Fruit fly (Drosophila melanogaster): ENCODE data around the gene Reepl1.
"Not testable (repeated sequence)": the region's sequence is repeated elsewhere in the genome, so short reads cannot be mapped to it uniquely, and the experiment has no call there.

Reepl1 gene

DNA sequence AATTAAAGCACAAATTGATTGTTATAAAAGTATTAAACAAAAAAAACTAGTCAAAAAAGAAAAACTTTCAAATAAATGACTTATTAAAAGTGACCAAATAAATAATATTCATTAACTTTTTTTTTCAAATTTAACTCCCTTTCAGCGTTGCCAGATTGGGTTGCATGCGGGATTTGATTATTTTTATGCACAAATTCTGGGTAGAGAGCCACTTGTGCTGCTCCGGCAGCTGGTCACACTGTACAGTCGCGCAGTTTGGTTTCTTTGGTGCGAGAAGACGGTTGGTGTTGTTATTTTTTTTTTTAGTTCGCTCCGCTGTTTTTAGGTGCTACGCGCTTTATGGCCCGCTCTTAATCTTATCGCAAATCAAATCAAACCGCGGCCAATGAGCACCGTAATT is 27.1 kb downstream of the Reepl1 start, which contains the start of gene rho-4:
Gene rho-4 (plus strand): TSS at position 250 of the 400 bp plus-strand sequence.
- not testable (repeated sequence) for TF ChIP-seq Sin3A, h, Myc (optimal IDR thresholded peaks at IDR 0.05)

DNA sequence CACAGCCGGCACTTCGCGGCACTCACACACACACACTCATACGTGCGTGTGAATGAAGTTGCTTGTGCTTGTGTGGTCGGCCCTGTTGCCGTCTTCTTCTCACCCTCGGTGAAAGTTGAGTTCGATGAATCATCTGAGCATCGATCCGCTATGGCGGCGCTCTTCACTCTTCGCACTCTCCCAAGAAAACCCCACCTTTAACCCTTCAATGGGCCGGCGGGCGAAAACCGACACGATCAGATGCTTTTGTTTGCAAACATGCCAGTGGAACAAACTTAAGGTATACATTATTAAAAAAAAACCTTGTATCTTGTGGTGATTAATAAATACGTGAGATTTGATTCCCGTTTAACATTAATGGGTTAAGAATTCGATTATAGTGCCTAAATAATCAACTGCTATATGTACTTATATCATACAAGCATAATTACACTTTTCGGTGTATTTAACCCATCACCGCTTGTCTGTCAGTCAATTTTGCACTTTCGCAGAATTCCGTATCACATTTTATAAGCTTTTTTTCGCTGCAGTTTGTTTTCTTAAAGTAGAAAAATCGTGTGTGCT is 28.4 kb downstream of the Reepl1 start:
- TF ChIP-seq Sin3A (optimal IDR thresholded peaks at IDR 0.05), result no peak
- TF ChIP-seq Myc (optimal IDR thresholded peaks at IDR 0.05), result no peak
- no peak for TF ChIP-seq insv (optimal IDR thresholded peaks at IDR 0.05)
- TF ChIP-seq psq (optimal IDR thresholded peaks at IDR 0.05), result no peak
- TF ChIP-seq ttk (optimal IDR thresholded peaks at IDR 0.05), result no peak

DNA sequence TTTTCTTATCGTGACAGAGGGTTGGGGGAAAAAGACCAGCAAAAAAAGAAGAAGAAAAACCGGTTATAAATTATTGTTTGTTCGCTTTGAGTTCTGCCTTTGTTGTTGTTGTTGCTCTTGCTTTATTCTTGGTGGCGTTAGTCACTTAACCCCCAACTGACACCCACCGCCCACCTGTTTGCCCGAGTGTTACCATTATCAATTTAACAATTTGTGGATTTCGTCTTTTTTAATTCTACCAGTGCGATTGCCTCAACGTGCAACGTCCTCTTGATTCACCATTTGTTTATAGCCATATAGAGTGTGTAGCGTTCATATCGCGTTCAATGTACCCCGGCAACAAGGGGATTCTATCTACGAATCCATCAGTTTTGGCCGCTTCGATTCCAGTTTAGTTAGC is 28.9 kb downstream of the Reepl1 start:
- TF ChIP-seq psq (optimal IDR thresholded peaks at IDR 0.05), result no peak
- TF ChIP-seq h (optimal IDR thresholded peaks at IDR 0.05), result no peak
- TF ChIP-seq Myc (optimal IDR thresholded peaks at IDR 0.05), result no peak
- TF ChIP-seq Sin3A (optimal IDR thresholded peaks at IDR 0.05), result no peak
- no peak for TF ChIP-seq insv (optimal IDR thresholded peaks at IDR 0.05)
- no peak for TF ChIP-seq ttk (optimal IDR thresholded peaks at IDR 0.05)

DNA sequence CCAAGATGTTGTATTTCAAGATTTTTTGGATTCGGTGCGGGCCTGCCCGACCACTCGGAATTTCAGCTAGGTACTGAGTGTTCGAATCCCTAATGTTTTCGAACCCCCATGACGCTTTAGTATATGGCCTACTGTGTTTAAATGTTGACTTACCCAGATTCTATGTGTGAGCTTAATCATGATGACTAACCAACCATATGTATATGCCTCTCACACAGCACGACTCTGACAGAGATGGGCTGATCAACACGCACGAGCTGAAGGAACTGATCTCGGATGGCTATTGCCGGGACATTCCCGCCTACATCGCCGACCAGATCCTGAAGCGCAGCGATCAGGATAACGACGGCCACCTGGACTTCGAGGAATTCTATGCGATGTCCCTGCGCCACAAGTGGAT is 31.6 kb downstream of the Reepl1 start, which contains the start of gene CG2533:
Gene CG2533 (minus strand): TSS at position 101 of the 400 bp plus-strand sequence.
- no peak for TF ChIP-seq psq (optimal IDR thresholded peaks at IDR 0.05)
- TF ChIP-seq ttk (optimal IDR thresholded peaks at IDR 0.05), result no peak
- no peak for TF ChIP-seq insv (optimal IDR thresholded peaks at IDR 0.05)
- no peak for TF ChIP-seq Sin3A (optimal IDR thresholded peaks at IDR 0.05)
- TF ChIP-seq Myc (optimal IDR thresholded peaks at IDR 0.05), result no peak

DNA sequence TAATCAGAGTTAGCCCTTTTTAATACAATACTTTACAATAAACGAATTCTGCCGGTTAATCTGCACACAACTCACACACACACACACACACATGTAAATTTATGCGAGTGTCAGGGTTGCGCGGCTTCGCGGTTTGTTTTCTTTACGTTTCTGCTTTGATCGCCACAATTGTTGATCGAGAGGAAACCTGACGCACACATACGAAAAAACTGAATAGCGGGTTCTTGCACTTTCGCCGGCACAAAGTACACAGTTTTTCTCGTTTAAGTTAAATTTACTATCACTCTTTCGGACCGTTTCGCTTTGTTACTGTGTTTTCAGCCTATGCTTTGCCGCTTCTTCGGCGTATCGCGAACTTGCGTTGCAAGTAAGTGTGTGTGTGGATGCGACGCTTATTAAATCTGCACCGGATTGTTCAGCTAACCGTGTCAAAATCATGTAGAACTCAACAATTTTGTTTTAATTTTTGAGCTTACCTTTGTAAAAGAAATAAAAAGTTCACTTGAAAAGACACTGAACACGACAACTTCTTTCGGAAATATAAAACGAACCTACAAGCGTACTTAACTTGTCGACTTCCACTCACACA is 38.6 kb downstream of the Reepl1 start:
- TF ChIP-seq h (optimal IDR thresholded peaks at IDR 0.05) (no peak), Myc (optimal IDR thresholded peaks at IDR 0.05) (no peak), Sin3A (optimal IDR thresholded peaks at IDR 0.05) (no peak), ttk (optimal IDR thresholded peaks at IDR 0.05) (no peak), psq (optimal IDR thresholded peaks at IDR 0.05) (no peak), insv (optimal IDR thresholded peaks at IDR 0.05) (no peak)

DNA sequence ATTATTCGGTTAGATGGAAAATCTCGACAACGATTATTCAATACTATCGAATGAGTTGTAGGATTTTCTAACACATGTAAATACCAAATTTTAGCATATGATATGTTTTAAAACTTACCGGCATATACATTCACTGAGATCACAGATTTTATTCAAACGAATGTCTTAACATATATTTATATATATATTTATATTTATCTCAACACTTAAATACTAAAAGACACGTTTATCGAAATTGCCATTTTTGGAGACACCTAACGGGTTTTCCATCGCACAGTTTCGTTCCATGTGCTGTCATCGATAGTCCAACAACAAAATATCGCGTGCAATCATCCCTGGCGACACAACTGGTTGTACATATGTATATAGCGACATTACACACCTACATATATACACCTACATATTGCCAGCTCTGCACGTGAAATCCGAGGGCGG is 39.2 kb downstream of the Reepl1 start, which contains the start of the genes CG2247 and CG1703:
Gene CG2247 (minus strand): TSS at position 8 of the 435 bp plus-strand sequence.
Gene CG1703 (plus strand): TSS at position 283 of the 435 bp plus-strand sequence.
- TF ChIP-seq Myc (optimal IDR thresholded peaks at IDR 0.05), result no peak
- TF ChIP-seq h (optimal IDR thresholded peaks at IDR 0.05), result no peak
- no peak for TF ChIP-seq ttk (optimal IDR thresholded peaks at IDR 0.05)

DNA sequence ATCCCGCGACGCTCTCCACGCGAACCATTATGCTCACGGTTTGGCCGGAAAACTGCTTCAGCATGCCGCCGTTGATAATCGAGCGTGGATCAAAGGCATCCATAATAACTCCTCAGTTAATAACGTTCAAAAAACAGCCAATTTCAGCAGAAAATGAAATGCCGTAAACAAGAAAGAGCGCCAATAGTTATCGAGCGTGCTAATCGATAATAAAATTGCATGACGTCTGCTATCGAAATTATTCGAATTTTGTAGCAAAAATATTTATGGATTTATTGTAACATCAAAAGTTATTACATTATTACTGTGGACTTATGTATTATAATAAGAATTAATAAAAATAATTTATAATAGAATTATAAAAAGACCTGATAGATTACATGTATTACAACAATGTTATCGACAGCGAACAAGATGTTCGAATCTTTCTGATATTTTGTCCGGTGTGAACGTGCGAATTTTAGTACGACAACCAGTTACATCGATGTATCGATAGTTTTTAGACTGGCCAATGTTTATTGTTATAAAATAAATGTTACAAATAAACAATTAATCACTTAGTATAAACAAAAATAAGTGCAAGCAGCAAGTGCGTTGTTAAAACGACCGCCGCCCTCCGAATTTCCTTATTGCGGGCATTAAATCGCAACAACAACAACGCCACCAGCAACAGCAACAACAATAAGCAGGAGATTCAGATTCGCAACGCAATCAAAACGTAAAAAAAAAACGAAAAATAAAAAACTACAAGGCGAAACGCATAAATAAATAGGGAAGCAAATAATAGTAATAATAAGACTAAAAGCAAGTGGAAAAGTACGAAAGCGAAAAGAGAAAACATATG is 43.4 kb downstream of the Reepl1 start, which contains the start of the genes RPA3 and Met:
Gene RPA3 (minus strand): TSS at position 189 of the 844 bp plus-strand sequence.
Gene Met (plus strand): TSS at position 473 of the 844 bp plus-strand sequence.
- TF ChIP-seq h (optimal IDR thresholded peaks at IDR 0.05), result no peak
- TF ChIP-seq insv (optimal IDR thresholded peaks at IDR 0.05), result no peak
- no peak for TF ChIP-seq Myc (optimal IDR thresholded peaks at IDR 0.05)
- TF ChIP-seq ttk (optimal IDR thresholded peaks at IDR 0.05), result no peak
- TF ChIP-seq Sin3A (optimal IDR thresholded peaks at IDR 0.05), result no peak
- no peak for TF ChIP-seq psq (optimal IDR thresholded peaks at IDR 0.05)

DNA sequence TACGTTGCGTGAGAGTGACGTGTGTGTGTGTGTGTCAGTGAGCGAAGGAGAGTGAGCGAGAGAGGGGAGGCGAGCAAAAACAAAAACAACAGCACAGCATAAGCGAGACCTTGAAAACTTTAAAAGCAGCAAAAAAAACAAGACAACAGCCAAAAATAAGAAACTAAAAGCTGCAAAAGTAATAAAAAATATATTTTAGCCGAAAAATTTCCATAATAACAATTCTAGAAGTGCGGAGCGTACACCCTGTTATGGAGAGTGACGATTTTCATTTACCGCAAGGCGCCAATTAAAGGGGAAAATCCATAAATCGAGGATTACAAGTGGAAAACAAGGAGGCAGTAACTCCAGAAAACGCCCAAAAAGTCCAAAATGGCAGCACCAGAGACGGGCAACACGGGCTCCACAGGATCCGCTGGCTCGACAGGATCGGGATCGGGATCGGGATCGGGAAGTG is 44.0 kb downstream of the Reepl1 start:
- TF ChIP-seq Sin3A (optimal IDR thresholded peaks at IDR 0.05), result no peak
- no peak for TF ChIP-seq psq (optimal IDR thresholded peaks at IDR 0.05)
- no peak for TF ChIP-seq Myc (optimal IDR thresholded peaks at IDR 0.05)
- TF ChIP-seq insv (optimal IDR thresholded peaks at IDR 0.05), result no peak
- no peak for TF ChIP-seq h (optimal IDR thresholded peaks at IDR 0.05)
- TF ChIP-seq ttk (optimal IDR thresholded peaks at IDR 0.05), result no peak

DNA sequence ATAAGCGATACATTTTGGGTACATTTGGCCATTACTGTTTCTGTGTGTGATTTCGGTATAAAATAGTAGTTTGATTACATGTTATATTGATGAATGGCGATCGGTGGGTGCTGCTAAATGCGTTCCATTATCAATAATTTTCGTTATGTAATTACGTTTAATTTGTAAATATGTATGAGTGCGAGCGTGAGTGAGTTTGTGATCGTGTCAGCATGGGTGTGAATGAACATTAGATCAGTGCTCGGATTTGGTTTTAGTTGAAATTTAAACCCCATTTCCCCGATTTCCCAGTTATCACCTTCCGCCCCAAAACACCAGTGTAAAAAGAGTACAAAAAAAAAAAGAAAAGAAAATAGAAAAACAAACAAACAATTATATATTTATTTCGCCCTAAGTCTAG is 47.1 kb downstream of the Reepl1 start:
- no peak for TF ChIP-seq insv (optimal IDR thresholded peaks at IDR 0.05)
- TF ChIP-seq ttk (optimal IDR thresholded peaks at IDR 0.05), result no peak
- no peak for TF ChIP-seq h (optimal IDR thresholded peaks at IDR 0.05)
- TF ChIP-seq Sin3A (optimal IDR thresholded peaks at IDR 0.05), result no peak
- TF ChIP-seq psq (optimal IDR thresholded peaks at IDR 0.05), result no peak
- no peak for TF ChIP-seq Myc (optimal IDR thresholded peaks at IDR 0.05)

DNA sequence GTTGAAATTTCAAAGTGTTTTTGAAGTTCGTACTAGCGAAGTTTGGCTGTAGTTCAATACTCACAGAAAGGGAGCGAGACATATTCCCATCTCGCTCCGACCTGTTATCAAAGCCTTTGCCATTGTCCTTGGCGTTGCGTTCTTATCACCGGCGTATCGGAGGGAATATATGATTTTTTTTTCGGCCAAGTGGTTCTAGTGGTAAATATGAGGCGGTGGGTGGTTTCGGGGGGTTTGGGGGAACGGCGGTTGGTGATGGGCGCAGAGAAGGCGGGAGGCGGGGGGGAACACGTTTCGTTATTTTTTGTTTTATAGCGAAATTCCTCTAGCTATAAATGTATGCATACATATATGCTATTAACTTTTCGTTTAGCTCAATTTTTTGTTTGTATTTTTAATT is 48.0 kb downstream of the Reepl1 start:
- no peak for TF ChIP-seq Myc (optimal IDR thresholded peaks at IDR 0.05)
- no peak for TF ChIP-seq h (optimal IDR thresholded peaks at IDR 0.05)
- no peak for TF ChIP-seq Sin3A (optimal IDR thresholded peaks at IDR 0.05)
- no peak for TF ChIP-seq ttk (optimal IDR thresholded peaks at IDR 0.05)
- TF ChIP-seq psq (optimal IDR thresholded peaks at IDR 0.05), result no peak
- no peak for TF ChIP-seq insv (optimal IDR thresholded peaks at IDR 0.05)

DNA sequence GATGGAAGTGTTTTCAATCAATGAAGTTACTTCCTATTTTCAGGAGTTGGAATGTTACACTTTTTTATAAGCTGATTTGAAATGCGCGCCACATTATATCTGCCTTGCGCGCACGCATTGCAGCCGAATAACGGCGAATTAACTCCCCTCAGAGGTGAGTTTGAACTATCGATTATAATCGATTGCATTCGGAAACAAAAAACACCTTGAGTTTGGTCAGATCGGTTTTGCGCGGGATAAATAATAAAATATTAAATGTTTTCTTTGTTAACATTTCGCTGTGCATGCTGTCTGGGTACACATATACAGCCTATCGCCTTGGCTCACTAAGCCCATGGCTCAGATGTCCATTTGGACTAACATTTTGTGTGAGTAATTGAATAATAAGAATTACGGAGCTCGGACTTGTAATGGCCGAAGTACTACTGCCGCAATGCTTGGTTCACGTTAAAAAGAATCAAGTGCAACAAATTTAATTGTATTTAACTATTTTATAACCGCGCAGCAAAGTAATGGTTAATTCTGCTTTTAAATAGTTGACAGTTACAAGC is 48.9 kb downstream of the Reepl1 start:
- TF ChIP-seq h (optimal IDR thresholded peaks at IDR 0.05) (no peak), Myc (optimal IDR thresholded peaks at IDR 0.05) (no peak), insv (optimal IDR thresholded peaks at IDR 0.05) (no peak), ttk (optimal IDR thresholded peaks at IDR 0.05) (no peak)
